Worm (Caenorhabditis elegans) whole organism, young adult: ENCODE data around the gene ZK742.6.
A peak's percentile ranks its signal among the peaks of the same experiment; 100 is the strongest.

Experiments
- B0019.2 ChIP-seq: fragments of 200-800 bp; sonication (Bioruptor generic); conservative IDR thresholded peaks from 2 replicates; pipeline ENCODE4 v1.3.6; 2022; ENCODE audit warnings: missing genetic modification reagents, missing genetic modification characterization, missing compliant biosample characterization
- D2030.7 ChIP-seq: fragments of 200-800 bp; sonication (Bioruptor generic); IDR thresholded peaks from 2 replicates; pipeline ENCODE4 v1.3.6; 2022; ENCODE audit warnings: missing genetic modification reagents, missing genetic modification characterization, missing compliant biosample characterization
- F22D6.2 ChIP-seq: sonication (generic microtip); optimal IDR thresholded peaks from 2 replicates; lab custom pipeline; 2016; ENCODE audit warnings: mild to moderate bottlenecking, missing genetic modification characterization, missing compliant biosample characterization
- F37B4.10 ChIP-seq: fragments of 200-800 bp; sonication (Bioruptor generic); IDR thresholded peaks from 2 replicates; pipeline ENCODE4 v1.3.6; 2022; ENCODE audit warnings: missing genetic modification characterization, missing compliant biosample characterization
- F55B11.4 ChIP-seq: sonication (generic microtip); optimal IDR thresholded peaks from 2 replicates; lab custom pipeline; 2016; ENCODE audit warnings: missing compliant biosample characterization, missing genetic modification characterization, borderline replicate concordance; ENCODE audit not compliant: insufficient read depth
- Y67H2A.10 ChIP-seq: fragments of 200-800 bp; sonication (Bioruptor generic); conservative IDR thresholded peaks from 2 replicates; pipeline ENCODE4 v1.3.6; 2022; ENCODE audit warnings: missing genetic modification reagents, missing genetic modification characterization, missing compliant biosample characterization
- aptf-2 ChIP-seq: fragments of 200-800 bp; sonication (Bioruptor generic); conservative IDR thresholded peaks from 2 replicates; pipeline ENCODE4 v1.3.6; 2022; ENCODE audit warnings: missing genetic modification reagents, missing genetic modification characterization, missing compliant biosample characterization
- aptf-3 ChIP-seq: fragments of 200-800 bp; sonication (Bioruptor generic); IDR thresholded peaks from 2 replicates; pipeline ENCODE4 v1.3.6; 2022; ENCODE audit warnings: missing genetic modification characterization, missing compliant biosample characterization
- atf-7 ChIP-seq: sonication (generic microtip); optimal IDR thresholded peaks from 2 replicates; lab custom pipeline; 2017; ENCODE audit warnings: mild to moderate bottlenecking, missing genetic modification characterization, missing compliant biosample characterization
- attf-3 ChIP-seq: fragments of 200-800 bp; sonication (Bioruptor generic); conservative IDR thresholded peaks from 2 replicates; pipeline ENCODE4 v1.3.6; 2022; ENCODE audit warnings: missing genetic modification reagents, missing genetic modification characterization, missing compliant biosample characterization
- attf-5 ChIP-seq: fragments of 200-800 bp; sonication (Bioruptor generic); optimal IDR thresholded peaks from 2 replicates; lab custom pipeline; 2018; ENCODE audit warnings: mild to moderate bottlenecking, missing genetic modification characterization, missing compliant biosample characterization
- attf-6 ChIP-seq: fragments of 200-800 bp; sonication (Bioruptor generic); IDR thresholded peaks from 2 replicates; pipeline ENCODE4 v1.3.6; 2022; ENCODE audit warnings: missing genetic modification reagents, missing genetic modification characterization, missing compliant biosample characterization
- bed-2 ChIP-seq: fragments of 200-800 bp; sonication (Bioruptor generic); IDR thresholded peaks from 2 replicates; pipeline ENCODE4 v1.3.6; 2022; ENCODE audit warnings: missing genetic modification reagents, missing genetic modification characterization, missing compliant biosample characterization
- ccch-3 ChIP-seq: fragments of 200-800 bp; sonication (Bioruptor generic); optimal IDR thresholded peaks from 2 replicates; lab custom pipeline; 2018; ENCODE audit warnings: mild to moderate bottlenecking, missing genetic modification characterization, missing compliant biosample characterization
- cebp-1 ChIP-seq, 2 experiments: fragments of 200-800 bp in 1 of 2; sonication (Bioruptor generic) in 1 of 2; sonication (generic microtip) in 1 of 2; IDR thresholded peaks in 1 of 2; optimal IDR thresholded peaks in 1 of 2; 2 replicates each; pipeline versions ENCODE4 v1.3.6 to Lab custom; 2017 to 2022; ENCODE audit warnings: missing compliant biosample characterization in 2 of 2, missing genetic modification characterization in 2 of 2, mild to moderate bottlenecking in 1 of 2, missing genetic modification reagents in 1 of 2, moderate library complexity in 1 of 2
- ceh-100 ChIP-seq: fragments of 200-800 bp; sonication (Bioruptor generic); IDR thresholded peaks from 2 replicates; pipeline ENCODE4 v1.3.6; 2022; ENCODE audit warnings: missing genetic modification reagents, missing genetic modification characterization, missing compliant biosample characterization
- ceh-40 ChIP-seq: fragments of 200-800 bp; sonication (Bioruptor generic); IDR thresholded peaks from 2 replicates; pipeline ENCODE4 v1.3.6; 2022; ENCODE audit warnings: missing genetic modification characterization, missing compliant biosample characterization
- ceh-79 ChIP-seq: sonication (generic microtip); optimal IDR thresholded peaks from 2 replicates; lab custom pipeline; 2017; ENCODE audit warnings: mild to moderate bottlenecking, missing genetic modification characterization, missing compliant biosample characterization
- ceh-91 ChIP-seq: fragments of 200-800 bp; sonication (Bioruptor generic); IDR thresholded peaks from 2 replicates; pipeline ENCODE4 v1.3.6; 2022; ENCODE audit warnings: missing genetic modification reagents, missing genetic modification characterization, missing compliant biosample characterization
- chd-7 ChIP-seq: sonication (generic microtip); optimal IDR thresholded peaks from 2 replicates; lab custom pipeline; 2016; ENCODE audit warnings: mild to moderate bottlenecking, missing genetic modification characterization, moderate library complexity, missing compliant biosample characterization
- dpl-1 ChIP-seq: fragments of 150-350 bp; optimal IDR thresholded peaks from 2 replicates; lab custom pipeline; 2014; ENCODE audit warnings: missing biosample characterization, missing genetic modification reagents, missing genetic modification characterization
- efl-1 ChIP-seq: fragments of 150-350 bp; optimal IDR thresholded peaks from 2 replicates; lab custom pipeline; 2014; ENCODE audit warnings: missing biosample characterization, missing genetic modification reagents, missing genetic modification characterization
- egrh-3 ChIP-seq: fragments of 200-800 bp; sonication (Bioruptor generic); IDR thresholded peaks from 2 replicates; pipeline ENCODE4 v1.3.6; 2022; ENCODE audit warnings: missing genetic modification reagents, missing genetic modification characterization, missing compliant biosample characterization
- ekl-4 ChIP-seq: fragments of 200-800 bp; sonication (Bioruptor generic); IDR thresholded peaks from 2 replicates; pipeline ENCODE4 v1.3.6; 2022; ENCODE audit warnings: missing genetic modification reagents, missing genetic modification characterization, missing compliant biosample characterization
- ets-4 ChIP-seq: fragments of 200-800 bp; sonication (Bioruptor generic); optimal IDR thresholded peaks from 2 replicates; lab custom pipeline; 2018; ENCODE audit warnings: mild to moderate bottlenecking, missing genetic modification characterization, missing compliant biosample characterization
- gei-17 ChIP-seq: fragments of 200-800 bp; sonication (Bioruptor generic); optimal IDR thresholded peaks from 2 replicates; lab custom pipeline; 2018; ENCODE audit warnings: mild to moderate bottlenecking, missing genetic modification characterization, missing compliant biosample characterization
- hlh-26 ChIP-seq: fragments of 200-800 bp; sonication (Bioruptor generic); conservative IDR thresholded peaks from 2 replicates; pipeline ENCODE4 v1.3.6; 2022; ENCODE audit warnings: missing genetic modification reagents, missing genetic modification characterization, missing compliant biosample characterization
- hmg-20 ChIP-seq: fragments of 200-800 bp; sonication (Bioruptor generic); IDR thresholded peaks from 2 replicates; pipeline ENCODE4 v1.3.6; 2022; ENCODE audit warnings: missing genetic modification reagents, missing genetic modification characterization, missing compliant biosample characterization
- hsf-1 ChIP-seq: fragments of 200-800 bp; sonication (Bioruptor generic); IDR thresholded peaks from 2 replicates; pipeline ENCODE4 v1.3.6; 2022; ENCODE audit warnings: missing genetic modification reagents, missing genetic modification characterization, missing compliant biosample characterization
- lin-40 ChIP-seq: sonication (generic microtip); optimal IDR thresholded peaks from 2 replicates; lab custom pipeline; 2016; ENCODE audit warnings: missing genetic modification characterization, mild to moderate bottlenecking, missing compliant biosample characterization, missing genotype, missing genetic modification reagents
- lin-54 ChIP-seq: fragments of 200-800 bp; sonication (Bioruptor generic); optimal IDR thresholded peaks from 2 replicates; lab custom pipeline; 2018; ENCODE audit warnings: mild to moderate bottlenecking, missing genetic modification characterization, missing compliant biosample characterization
- lsy-27 ChIP-seq: sonication (generic microtip); optimal IDR thresholded peaks from 2 replicates; lab custom pipeline; 2017; ENCODE audit warnings: missing genetic modification characterization, mild to moderate bottlenecking, missing compliant biosample characterization, antibody characterized with exemption, missing genotype, borderline replicate concordance; ENCODE audit not compliant: insufficient read depth
- madf-3 ChIP-seq: fragments of 200-800 bp; sonication (Bioruptor generic); IDR thresholded peaks from 2 replicates; pipeline ENCODE4 v1.3.6; 2022; ENCODE audit warnings: missing genetic modification reagents, missing genetic modification characterization, missing compliant biosample characterization
- mes-4 ChIP-seq: sonication (generic microtip); optimal IDR thresholded peaks from 2 replicates; lab custom pipeline; 2016; ENCODE audit warnings: missing genotype, missing genetic modification characterization, missing compliant biosample characterization
- nfya-1 ChIP-seq: sonication (generic microtip); optimal IDR thresholded peaks from 2 replicates; lab custom pipeline; 2017; ENCODE audit warnings: antibody characterized with exemption, missing compliant biosample characterization, missing genetic modification characterization, borderline replicate concordance; ENCODE audit not compliant: insufficient read depth
- nfyb-1 ChIP-seq: fragments of 200-800 bp; sonication (Bioruptor generic); IDR thresholded peaks from 2 replicates; pipeline ENCODE4 v1.3.6; 2022; ENCODE audit warnings: missing genetic modification reagents, missing genetic modification characterization, missing compliant biosample characterization
- nhr-179 ChIP-seq: sonication (generic microtip); optimal IDR thresholded peaks from 2 replicates; lab custom pipeline; 2016; ENCODE audit warnings: mild to moderate bottlenecking, missing genetic modification characterization, missing compliant biosample characterization
- nhr-90 ChIP-seq: sonication (generic microtip); optimal IDR thresholded peaks from 2 replicates; lab custom pipeline; 2016; ENCODE audit warnings: missing genotype, mild to moderate bottlenecking, missing genetic modification characterization, missing compliant biosample characterization
- pbrm-1 ChIP-seq: fragments of 200-800 bp; sonication (Bioruptor generic); IDR thresholded peaks from 2 replicates; pipeline ENCODE4 v1.3.6; 2022; ENCODE audit warnings: missing genetic modification reagents, missing genetic modification characterization, missing compliant biosample characterization
- rcor-1 ChIP-seq: fragments of 200-800 bp; sonication (Bioruptor generic); IDR thresholded peaks from 2 replicates; pipeline ENCODE4 v1.3.6; 2022; ENCODE audit warnings: missing genetic modification reagents, missing genetic modification characterization, missing compliant biosample characterization
- rec-8 ChIP-seq, 2 experiments: sonication (generic microtip); optimal IDR thresholded peaks; 2 replicates each; lab custom pipeline; 2016; ENCODE audit warnings: mild to moderate bottlenecking in 2 of 2, missing genetic modification characterization in 2 of 2, missing genetic modification reagents in 2 of 2, missing genotype in 2 of 2, missing biosample characterization in 1 of 2, missing compliant biosample characterization in 1 of 2, moderate library complexity in 1 of 2
- sea-2 ChIP-seq: fragments of 200-800 bp; sonication (Bioruptor generic); IDR thresholded peaks from 2 replicates; pipeline ENCODE4 v1.3.6; 2022; ENCODE audit warnings: missing genetic modification characterization, missing compliant biosample characterization
- snpc-4 ChIP-seq, 5 experiments: fragments of 150-350 bp in 1 of 5; sonication (generic microtip) in 4 of 5; optimal IDR thresholded peaks; 2 replicates each; lab custom pipeline; 2014 to 2018; ENCODE audit warnings: missing genetic modification characterization in 5 of 5, missing biosample characterization in 3 of 5, antibody characterized with exemption in 2 of 5, mild to moderate bottlenecking in 2 of 5, missing compliant biosample characterization in 2 of 5, missing genotype in 2 of 5, moderate library complexity in 2 of 5, missing genetic modification reagents in 1 of 5
- xnd-1 ChIP-seq: sonication (generic microtip); optimal IDR thresholded peaks from 2 replicates; lab custom pipeline; 2016; ENCODE audit warnings: missing genotype, missing genetic modification reagents, missing genetic modification characterization, missing compliant biosample characterization
- ztf-18 ChIP-seq: sonication (generic microtip); optimal IDR thresholded peaks from 2 replicates; lab custom pipeline; 2016; ENCODE audit warnings: missing genotype, mild to moderate bottlenecking, missing genetic modification characterization, missing compliant biosample characterization
- ztf-28 ChIP-seq: fragments of 200-800 bp; sonication (Bioruptor generic); IDR thresholded peaks from 2 replicates; pipeline ENCODE4 v1.3.6; 2022; ENCODE audit warnings: missing genetic modification reagents, missing genetic modification characterization, missing compliant biosample characterization
- ztf-3 ChIP-seq: fragments of 200-800 bp; sonication (Bioruptor generic); optimal IDR thresholded peaks from 2 replicates; lab custom pipeline; 2018; ENCODE audit warnings: mild to moderate bottlenecking, missing genetic modification characterization, missing compliant biosample characterization

The ZK742.6 gene

DNA sequence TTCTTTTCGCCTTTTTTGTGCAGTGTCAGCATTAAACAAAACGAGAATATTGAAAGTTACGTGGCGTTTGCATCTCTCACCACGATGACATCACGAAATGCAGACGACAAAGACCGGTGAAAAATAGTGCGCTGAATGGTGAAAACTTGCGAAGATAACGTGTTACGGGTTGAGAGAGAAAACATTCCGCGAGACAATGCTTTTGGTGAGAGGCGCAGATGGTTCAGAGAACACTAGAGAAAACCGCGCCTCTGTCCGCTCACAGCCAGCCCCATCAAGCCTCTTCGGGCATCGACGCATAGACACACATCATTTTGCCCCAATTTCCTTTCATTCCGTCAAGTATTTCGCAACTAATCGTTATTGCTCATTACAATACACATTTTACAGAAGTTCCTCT, 39.9 kb upstream of the ZK742.6 start, which contains the start of the genes C37C3.9 and C37C3.18 (continued):
- TF ChIP-seq nfyb-1 (GFP tag; lab: Robert Waterston, UW) (peak; percentile 86), ceh-79 (no peak), aptf-2 (no peak), F22D6.2 (no peak), sea-2 (GFP tag; lab: Robert Waterston, UW) (no peak), attf-3 (GFP tag; lab: Robert Waterston, UW) (no peak), atf-7 (tag; lab: Kevin White, UChicago) (peak; percentile 91), ceh-40 (GFP tag; lab: Robert Waterston, UW) (no peak), aptf-3 (GFP tag; lab: Robert Waterston, UW) (no peak), ets-4 (GFP tag; lab: Kevin White, UChicago) (peak; percentile 21), lsy-27 (tag; lab: Kevin White, UChicago) (no peak), mes-4 (tag; lab: Kevin White, UChicago) (no peak), cebp-1 (GFP tag; IDR thresholded peaks at IDR 0.05; lab: Robert Waterston, UW) (peak; percentile 90), cebp-1 (tag; optimal IDR thresholded peaks at IDR 0.05; lab: Kevin White, UChicago) (peak; percentile 97), xnd-1 (tag; lab: Kevin White, UChicago) (no peak), efl-1 (GFP tag; lab: Kevin White, UChicago) (no peak), nhr-90 (tag; lab: Kevin White, UChicago) (no peak), lin-54 (peak; percentile 33), B0019.2 (GFP tag; lab: Robert Waterston, UW) (no peak), bed-2 (GFP tag; lab: Robert Waterston, UW) (no peak), nfya-1 (no peak), snpc-4 (GFP tag; optimal IDR thresholded peaks at IDR 0.05; lab: Kevin White, UChicago) (no peak), snpc-4 (tag; optimal IDR thresholded peaks at IDR 0.05; lab: Kevin White, UChicago) (peak; percentile 72 to 79 (median 76)), F37B4.10 (GFP tag; lab: Robert Waterston, UW) (no peak), D2030.7 (GFP tag; lab: Robert Waterston, UW) (no peak), rec-8 (tag; optimal IDR thresholded peaks at IDR 0.05; lab: Kevin White, UChicago) (no peak), lin-40 (tag; lab: Kevin White, UChicago) (peak; percentile 48), gei-17 (GFP tag; lab: Kevin White, UChicago) (no peak), egrh-3 (GFP tag; lab: Robert Waterston, UW) (0 out of 2 replicates have a peak, but pooled peaks have one; percentile 27), hsf-1 (GFP tag; lab: Robert Waterston, UW) (0 out of 2 replicates have a peak, but pooled peaks have one; percentile 32), rcor-1 (GFP tag; lab: Robert Waterston, UW) (no peak), ztf-28 (GFP tag; lab: Robert Waterston, UW) (no peak), ztf-3 (GFP tag; lab: Kevin White, UChicago) (no peak), ekl-4 (peak; percentile 74; the same call in 1 of the 2 replicates), madf-3 (GFP tag; lab: Robert Waterston, UW) (no peak), Y67H2A.10 (GFP tag; lab: Robert Waterston, UW) (no peak), nhr-179 (tag; lab: Kevin White, UChicago) (no peak), hmg-20 (no peak), ccch-3 (no peak), attf-6 (GFP tag; lab: Robert Waterston, UW) (no peak), chd-7 (tag; lab: Kevin White, UChicago) (peak; percentile 41), ceh-91 (no peak), pbrm-1 (peak; percentile 54; the same call in 1 of the 2 replicates), ztf-18 (tag; lab: Kevin White, UChicago) (no peak), dpl-1 (GFP tag; lab: Kevin White, UChicago) (no peak), F55B11.4 (tag; lab: Kevin White, UChicago) (no peak), attf-5 (GFP tag; lab: Kevin White, UChicago) (peak; percentile 65), ceh-100 (no peak), hlh-26 (GFP tag; lab: Robert Waterston, UW) (no peak)
